Worm (Caenorhabditis elegans) whole organism, mixed stage, embryonic: ENCODE measurements around the gene Y49G5A.1.

Source experiments
- blmp-1 ChIP-seq: fragments of 150-350 bp; optimal IDR thresholded peaks from 2 replicates; lab custom pipeline; 2014; ENCODE audit warnings: missing biosample characterization, missing genetic modification characterization
- ceh-39 ChIP-seq: fragments of 150-350 bp; optimal IDR thresholded peaks from 2 replicates; lab custom pipeline; 2014; ENCODE audit warnings: missing biosample characterization, missing genetic modification characterization
- snpc-4 ChIP-seq: fragments of 150-350 bp; optimal IDR thresholded peaks from 2 replicates; lab custom pipeline; 2014; ENCODE audit warnings: missing biosample characterization, missing genetic modification characterization

DNA sequence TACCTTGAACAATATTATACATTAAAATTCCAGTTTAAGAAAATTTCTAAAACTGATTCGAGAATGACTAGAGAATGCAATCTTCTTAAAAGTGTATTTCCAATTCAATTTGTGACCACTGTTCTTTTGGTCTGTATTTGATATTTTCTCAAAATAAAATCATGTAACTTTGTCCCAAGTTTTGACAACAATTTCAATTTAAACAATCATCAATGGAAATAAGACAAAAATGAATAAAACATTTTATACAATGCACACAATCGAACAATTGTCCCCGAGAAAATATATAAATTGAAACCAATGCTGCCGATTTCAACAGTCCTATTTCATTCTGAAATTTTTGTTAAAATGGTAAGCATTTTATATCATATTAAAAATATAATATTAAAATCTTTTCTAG is 24.5 kb upstream of the Y49G5A.1 start, which contains the start of gene C10G8.4:
- TF ChIP-seq blmp-1 (tag; lab: Kevin White, UChicago) (no peak), ceh-39 (no peak), snpc-4 (tag; lab: Kevin White, UChicago) (no peak)
